Fruit fly (Drosophila melanogaster) whole organism, embryonic: ENCODE data around the gene CG42237.
A peak's percentile ranks its signal among the peaks of the same experiment; 100 is the strongest.

Source experiments
- Blimp-1 ChIP-seq: fragments of 200-800 bp; sonication (Bioruptor generic); optimal IDR thresholded peaks from 3 replicates; lab custom pipeline; 2018; ENCODE audit warnings: missing biosample characterization, missing genetic modification characterization, mild to moderate bottlenecking, moderate library complexity, missing genetic modification reagents
- CG12744 ChIP-seq: fragments of 200-800 bp; sonication (Bioruptor generic); optimal IDR thresholded peaks from 2 replicates; lab custom pipeline; 2016; ENCODE audit warnings: missing biosample characterization, missing genetic modification characterization
- CG13296 ChIP-seq: fragments of 200-800 bp; sonication (Bioruptor generic); optimal IDR thresholded peaks from 3 replicates; lab custom pipeline; 2018; ENCODE audit warnings: missing biosample characterization, mild to moderate bottlenecking, missing genetic modification characterization
- CG14965 ChIP-seq: fragments of 200-800 bp; sonication (Bioruptor generic); optimal IDR thresholded peaks from 2 replicates; lab custom pipeline; 2016; ENCODE audit warnings: missing biosample characterization, missing genetic modification characterization, borderline replicate concordance
- CG15514 ChIP-seq: fragments of 200-800 bp; sonication (Bioruptor generic); optimal IDR thresholded peaks from 3 replicates; lab custom pipeline; 2017; ENCODE audit warnings: missing biosample characterization, missing genetic modification characterization, mild to moderate bottlenecking, moderate library complexity, missing genetic modification reagents
- CG15601 ChIP-seq: fragments of 200-800 bp; sonication (Bioruptor generic); optimal IDR thresholded peaks from 3 replicates; lab custom pipeline; 2019; ENCODE audit warnings: missing biosample characterization, mild to moderate bottlenecking, missing genetic modification characterization, moderate library complexity
- CG17912 ChIP-seq: fragments of 200-800 bp; sonication (Bioruptor generic); optimal IDR thresholded peaks from 2 replicates; lab custom pipeline; 2018; ENCODE audit warnings: missing biosample characterization, mild to moderate bottlenecking, missing genetic modification characterization
- CG34224 ChIP-seq: fragments of 200-800 bp; sonication (Bioruptor generic); IDR thresholded peaks from 3 replicates; pipeline ENCODE4 v1.3.6; 2022; ENCODE audit warnings: missing biosample characterization, missing genetic modification characterization; ENCODE audit not compliant: partially characterized antibody
- CG42726 ChIP-seq: fragments of 200-800 bp; sonication (Bioruptor generic); IDR thresholded peaks from 2 replicates; pipeline ENCODE4 v1.3.6; 2022; ENCODE audit warnings: missing biosample characterization, missing genetic modification characterization; ENCODE audit not compliant: partially characterized antibody
- CG4328 ChIP-seq: fragments of 200-800 bp; sonication (Bioruptor generic); optimal IDR thresholded peaks from 3 replicates; lab custom pipeline; 2017; ENCODE audit warnings: missing biosample characterization, missing genetic modification reagents, missing genetic modification characterization
- CG4820 ChIP-seq: fragments of 200-800 bp; sonication (Bioruptor generic); optimal IDR thresholded peaks from 3 replicates; lab custom pipeline; 2016; ENCODE audit warnings: missing biosample characterization, missing genetic modification characterization
- CG7372 ChIP-seq: fragments of 200-800 bp; sonication (Bioruptor generic); IDR thresholded peaks from 2 replicates; pipeline ENCODE4 v1.3.6; 2022; ENCODE audit warnings: missing biosample characterization, missing genetic modification characterization
- CG8478 ChIP-seq: fragments of >200 bp; optimal IDR thresholded peaks from 2 replicates; lab custom pipeline; 2018
- CG8765 ChIP-seq: fragments of 200-800 bp; sonication (Bioruptor generic); IDR thresholded peaks from 2 replicates; pipeline ENCODE4 v1.3.6; 2022; ENCODE audit warnings: missing biosample characterization, missing genetic modification characterization
- CG9609 ChIP-seq: fragments of 200-800 bp; sonication (Bioruptor generic); optimal IDR thresholded peaks from 3 replicates; lab custom pipeline; 2016; ENCODE audit warnings: missing biosample characterization, missing genetic modification characterization
- Dbx ChIP-seq: fragments of 200-800 bp; sonication (Bioruptor generic); IDR thresholded peaks from 3 replicates; pipeline ENCODE4 v1.3.6; 2022; ENCODE audit warnings: missing biosample characterization, missing genetic modification characterization
- Dp ChIP-seq: fragments of 200-800 bp; sonication (Bioruptor generic); optimal IDR thresholded peaks from 2 replicates; lab custom pipeline; 2018; ENCODE audit warnings: missing biosample characterization, mild to moderate bottlenecking, missing genetic modification characterization, moderate library complexity
- ERR ChIP-seq: fragments of 200-800 bp; sonication (Bioruptor generic); optimal IDR thresholded peaks from 2 replicates; lab custom pipeline; 2016; ENCODE audit warnings: missing biosample characterization, missing genetic modification characterization
- Gug ChIP-seq: fragments of 200-800 bp; sonication (Bioruptor generic); IDR thresholded peaks from 4 replicates; pipeline ENCODE4 v1.3.6; 2022; ENCODE audit warnings: missing biosample characterization, missing genetic modification characterization
- H2.0 ChIP-seq: fragments of 200-800 bp; sonication (Bioruptor generic); IDR thresholded peaks from 2 replicates; pipeline ENCODE4 v1.3.6; 2022; ENCODE audit warnings: missing biosample characterization, missing genetic modification characterization
- Hsf ChIP-seq: fragments of 200-800 bp; sonication (Bioruptor generic); optimal IDR thresholded peaks from 3 replicates; lab custom pipeline; 2016; ENCODE audit warnings: missing biosample characterization, missing genetic modification characterization
- Mad ChIP-seq: fragments of 200-800 bp; sonication (Bioruptor generic); optimal IDR thresholded peaks from 2 replicates; lab custom pipeline; 2016; ENCODE audit warnings: missing biosample characterization, missing genetic modification characterization
- Opbp ChIP-seq: fragments of 200-800 bp; sonication (Bioruptor generic); IDR thresholded peaks from 3 replicates; pipeline ENCODE4 v1.3.6; 2022; ENCODE audit warnings: missing biosample characterization, missing genetic modification characterization; ENCODE audit not compliant: partially characterized antibody
- ase ChIP-seq: fragments of 200-800 bp; sonication (Bioruptor generic); IDR thresholded peaks from 3 replicates; pipeline ENCODE4 v1.3.6; 2022; ENCODE audit warnings: missing biosample characterization, missing genetic modification characterization
- ash1 ChIP-seq: fragments of 200-800 bp; sonication (Bioruptor generic); optimal IDR thresholded peaks from 2 replicates; lab custom pipeline; 2018; ENCODE audit warnings: missing biosample characterization, mild to moderate bottlenecking, missing genetic modification characterization
- bigmax ChIP-seq: fragments of 200-800 bp; sonication (Bioruptor generic); optimal IDR thresholded peaks from 2 replicates; lab custom pipeline; 2018; ENCODE audit warnings: missing biosample characterization, mild to moderate bottlenecking, missing genetic modification characterization
- btn ChIP-seq: fragments of 200-800 bp; sonication (Bioruptor generic); optimal IDR thresholded peaks from 2 replicates; lab custom pipeline; 2016; ENCODE audit warnings: missing biosample characterization, missing genetic modification characterization
- chinmo ChIP-seq: fragments of 200-800 bp; sonication (Bioruptor generic); IDR thresholded peaks from 4 replicates; pipeline ENCODE4 v1.3.6; 2022; ENCODE audit warnings: missing biosample characterization, missing genetic modification characterization; ENCODE audit not compliant: partially characterized antibody
- dan ChIP-seq: fragments of 200-800 bp; sonication (Bioruptor generic); IDR thresholded peaks from 2 replicates; pipeline ENCODE4 v1.3.6; 2022; ENCODE audit warnings: missing biosample characterization, missing genetic modification characterization
- dati ChIP-seq: fragments of 200-800 bp; sonication (Bioruptor generic); IDR thresholded peaks from 2 replicates; pipeline ENCODE4 v1.3.6; 2022; ENCODE audit warnings: missing biosample characterization, missing genetic modification characterization
- ems ChIP-seq: fragments of 200-800 bp; sonication (Bioruptor generic); optimal IDR thresholded peaks from 3 replicates; lab custom pipeline; 2016; ENCODE audit warnings: missing biosample characterization, missing genetic modification characterization
- ewg ChIP-seq: fragments of 200-800 bp; sonication (Bioruptor generic); optimal IDR thresholded peaks from 3 replicates; lab custom pipeline; 2017; ENCODE audit warnings: mild to moderate bottlenecking, missing biosample characterization, missing genetic modification reagents, missing genetic modification characterization
- fu2 ChIP-seq: fragments of 200-800 bp; sonication (Bioruptor generic); optimal IDR thresholded peaks from 2 replicates; lab custom pipeline; 2016; ENCODE audit warnings: missing biosample characterization, missing genetic modification characterization
- hb ChIP-seq: fragments of 200-800 bp; sonication (Bioruptor generic); IDR thresholded peaks from 3 replicates; pipeline ENCODE4 v1.3.6; 2022; ENCODE audit warnings: missing biosample characterization, missing genetic modification characterization; ENCODE audit not compliant: partially characterized antibody
- ind ChIP-seq: fragments of 200-800 bp; sonication (Bioruptor generic); optimal IDR thresholded peaks from 3 replicates; lab custom pipeline; 2016; ENCODE audit warnings: missing biosample characterization, missing genetic modification characterization
- lmd ChIP-seq: fragments of 200-800 bp; sonication (Bioruptor generic); IDR thresholded peaks from 2 replicates; pipeline ENCODE4 v1.3.6; 2022; ENCODE audit warnings: missing biosample characterization, missing genetic modification characterization
- nom ChIP-seq: fragments of 200-800 bp; sonication (Bioruptor generic); optimal IDR thresholded peaks from 2 replicates; lab custom pipeline; 2017; ENCODE audit warnings: missing biosample characterization, missing genetic modification characterization, mild to moderate bottlenecking, moderate library complexity, missing genetic modification reagents
- pb ChIP-seq: fragments of 200-800 bp; sonication (Bioruptor generic); optimal IDR thresholded peaks from 3 replicates; lab custom pipeline; 2016; ENCODE audit warnings: missing biosample characterization, missing genetic modification characterization
- prd ChIP-seq, 3 experiments: fragments of >200 bp in 2 of 3; fragments of 200-800 bp in 1 of 3; sonication (Bioruptor generic) in 1 of 3; optimal IDR thresholded peaks in 2 of 3; IDR thresholded peaks in 1 of 3; 2 replicates in 2 of 3; 3 replicates in 1 of 3; pipeline versions ENCODE4 v1.3.6 to Lab custom; 2017 to 2022; ENCODE audit warnings: missing biosample characterization in 1 of 3, missing genetic modification characterization in 1 of 3
- pros ChIP-seq: fragments of 200-800 bp; sonication (Bioruptor generic); optimal IDR thresholded peaks from 3 replicates; lab custom pipeline; 2019; ENCODE audit warnings: missing biosample characterization, mild to moderate bottlenecking, missing genetic modification characterization, moderate library complexity
- row ChIP-seq: fragments of 200-800 bp; sonication (Bioruptor generic); IDR thresholded peaks from 3 replicates; pipeline ENCODE4 v1.3.6; 2022; ENCODE audit warnings: missing biosample characterization, missing genetic modification characterization
- scrt ChIP-seq: fragments of 200-800 bp; sonication (Bioruptor generic); optimal IDR thresholded peaks from 2 replicates; lab custom pipeline; 2018; ENCODE audit warnings: missing biosample characterization, mild to moderate bottlenecking, missing genetic modification characterization, moderate library complexity
- sob ChIP-seq: fragments of 200-800 bp; sonication (Bioruptor generic); IDR thresholded peaks from 2 replicates; pipeline ENCODE4 v1.3.6; 2022; ENCODE audit warnings: missing biosample characterization, missing genetic modification characterization
- tap ChIP-seq: fragments of 200-800 bp; optimal IDR thresholded peaks from 3 replicates; lab custom pipeline; 2019; ENCODE audit warnings: missing biosample characterization, mild to moderate bottlenecking, missing genetic modification characterization, moderate library complexity
- tna ChIP-seq: fragments of 200-800 bp; sonication (Bioruptor generic); IDR thresholded peaks from 2 replicates; pipeline ENCODE4 v1.3.6; 2022; ENCODE audit warnings: missing biosample characterization, missing genetic modification characterization; ENCODE audit not compliant: partially characterized antibody
- toy ChIP-seq: fragments of 200-800 bp; sonication (Bioruptor generic); IDR thresholded peaks from 2 replicates; pipeline ENCODE4 v1.3.6; 2022; ENCODE audit warnings: missing biosample characterization, missing genetic modification characterization
- tx ChIP-seq: fragments of 200-800 bp; sonication (Bioruptor generic); optimal IDR thresholded peaks from 2 replicates; lab custom pipeline; 2016; ENCODE audit warnings: missing biosample characterization, missing genetic modification characterization
- vfl ChIP-seq: fragments of 200-800 bp; sonication (Bioruptor generic); optimal IDR thresholded peaks from 2 replicates; lab custom pipeline; 2016; ENCODE audit warnings: missing biosample characterization, missing genetic modification characterization
- zfh2 ChIP-seq: fragments of 200-800 bp; sonication (Bioruptor generic); optimal IDR thresholded peaks from 2 replicates; lab custom pipeline; 2016; ENCODE audit warnings: missing biosample characterization, missing genetic modification characterization

CG42237 gene

dm6 chrX:13094085-13094764 lies 20.7 kb upstream of the CG42237 start, which contains the start of gene CG2200 (continued):
- no peak for TF ChIP-seq vfl
- TF ChIP-seq Opbp (GFP tag; lab: Robert Waterston, UW), result peak; percentile 81
- TF ChIP-seq chinmo (GFP tag; lab: Robert Waterston, UW), result peak; percentile 54; the same call in 2 of the 4 replicates
- no peak for TF ChIP-seq ash1 (GFP tag; lab: Kevin White, UChicago)
- TF ChIP-seq Gug (GFP tag; lab: Robert Waterston, UW), result no peak
- TF ChIP-seq pros (GFP tag; lab: Kevin White, UChicago), result no peak
- TF ChIP-seq ind (GFP tag; lab: Kevin White, UChicago), result peak; percentile 25
- peak; percentile 82 for TF ChIP-seq CG15514 (GFP tag; lab: Kevin White, UChicago)
- TF ChIP-seq dan (GFP tag; lab: Robert Waterston, UW), result no peak
- TF ChIP-seq Dbx (GFP tag; lab: Robert Waterston, UW), result peak; percentile 54; the same call in 1 of the 3 replicates
- TF ChIP-seq Blimp-1, result no peak
- no peak for TF ChIP-seq CG13296 (GFP tag; lab: Kevin White, UChicago)
- TF ChIP-seq row (GFP tag; lab: Robert Waterston, UW), result peak; percentile 65
- peak; percentile 1 for TF ChIP-seq CG4820 (GFP tag; lab: Kevin White, UChicago)
- TF ChIP-seq CG7372 (GFP tag; lab: Robert Waterston, UW), result no peak
- no peak for TF ChIP-seq ewg (GFP tag; lab: Kevin White, UChicago)
- peak; percentile 38; the same call in 1 of the 2 replicates for TF ChIP-seq CG42726 (GFP tag; lab: Robert Waterston, UW)
- TF ChIP-seq sob, result 0 out of 2 replicates have a peak, but pooled peaks have one; percentile 35
- no peak for TF ChIP-seq tx
- TF ChIP-seq CG9609 (GFP tag; lab: Kevin White, UChicago), result peak; percentile 13
- no peak for TF ChIP-seq CG4328 (GFP tag; lab: Kevin White, UChicago)
- TF ChIP-seq CG14965 (GFP tag; lab: Kevin White, UChicago), result no peak
- peak; percentile 77; the same call in 1 of the 2 replicates for TF ChIP-seq tna
- no peak for TF ChIP-seq scrt (GFP tag; lab: Kevin White, UChicago)
- TF ChIP-seq prd (optimal IDR thresholded peaks at IDR 0.05; lab: Kevin White, UChicago), result no peak
- peak; percentile 38; the same call in 1 of the 3 replicates for TF ChIP-seq prd (GFP tag; IDR thresholded peaks at IDR 0.05; lab: Robert Waterston, UW)
- peak; percentile 66 for TF ChIP-seq Dp (GFP tag; lab: Kevin White, UChicago)
- no peak for TF ChIP-seq btn
- no peak for TF ChIP-seq Mad (GFP tag; lab: Kevin White, UChicago)
- peak; percentile 28 for TF ChIP-seq zfh2 (GFP tag; lab: Kevin White, UChicago)
- no peak for TF ChIP-seq CG8765 (GFP tag; lab: Robert Waterston, UW)
- TF ChIP-seq CG34224 (GFP tag; lab: Robert Waterston, UW), result peak; percentile 84
- no peak for TF ChIP-seq toy
- TF ChIP-seq ERR (GFP tag; lab: Kevin White, UChicago), result no peak
- peak; percentile 35 for TF ChIP-seq fu2
- no peak for TF ChIP-seq H2.0
- TF ChIP-seq CG17912 (GFP tag; lab: Kevin White, UChicago), result no peak
- TF ChIP-seq ase, result no peak
- no peak for TF ChIP-seq dati (GFP tag; lab: Robert Waterston, UW)
- TF ChIP-seq tap, result no peak
- peak; percentile 27 for TF ChIP-seq nom (GFP tag; lab: Kevin White, UChicago)
- no peak for TF ChIP-seq CG8478 (lab: Kevin White, UChicago)
- no peak for TF ChIP-seq CG12744 (GFP tag; lab: Kevin White, UChicago)
- TF ChIP-seq ems, result peak; percentile 18
- TF ChIP-seq pb (GFP tag; lab: Kevin White, UChicago), result no peak
- TF ChIP-seq hb (GFP tag; lab: Robert Waterston, UW), result peak; percentile 87
- TF ChIP-seq lmd (GFP tag; lab: Robert Waterston, UW), result peak; percentile 26; the same call in 1 of the 2 replicates
- TF ChIP-seq CG15601 (tag; lab: Kevin White, UChicago), result no peak
- TF ChIP-seq Hsf, result peak; percentile 13
- no peak for TF ChIP-seq bigmax (GFP tag; lab: Kevin White, UChicago)
